Worm (Caenorhabditis elegans): ENCODE measurements around the gene F56D6.6.

- TF ChIP-seq zag-1 (tag; optimal IDR thresholded peaks at IDR 0.05) (no peak), unc-62 (GFP tag; optimal IDR thresholded peaks at IDR 0.05) (no peak), elt-3 (tag; optimal IDR thresholded peaks at IDR 0.05) (no peak), snpc-4 (tag; optimal IDR thresholded peaks at IDR 0.05) (no peak), crh-2 (tag; optimal IDR thresholded peaks at IDR 0.05) (no peak), sma-9 (GFP tag; optimal IDR thresholded peaks at IDR 0.05) (no peak), sma-9 (tag; optimal IDR thresholded peaks at IDR 0.05) (no peak), peb-1 (tag; optimal IDR thresholded peaks at IDR 0.05) (no peak), aly-2 (tag; optimal IDR thresholded peaks at IDR 0.05) (no peak), egl-27 (tag; optimal IDR thresholded peaks at IDR 0.05) (no peak), lin-39 (tag; optimal IDR thresholded peaks at IDR 0.05) (no peak), sma-3 (GFP tag; optimal IDR thresholded peaks at IDR 0.05) (no peak)
Observed at ce11 chrIV:3912598-3912997, 9.5 kb downstream of the F56D6.6 start, which contains the start of gene F56D6.20.

Measured in whole organism, L2 larva.